Worm (Caenorhabditis elegans): Measurements from ENCODE around the gene F10E9.5.

The F10E9.5 gene

ce11 chrIII:8325574-8326513 is 18.5 kb downstream of the F10E9.5 start, which contains the start of gene ZC262.13 (continued):
- TF ChIP-seq ceh-82 (tag; optimal IDR thresholded peaks at IDR 0.05) (no peak), aly-2 (tag; optimal IDR thresholded peaks at IDR 0.05) (no peak), nhr-237 (tag; optimal IDR thresholded peaks at IDR 0.05) (no peak), tbx-2 (tag; optimal IDR thresholded peaks at IDR 0.05) (no peak), ceh-9 (tag; optimal IDR thresholded peaks at IDR 0.05) (no peak), pqm-1 (tag; optimal IDR thresholded peaks at IDR 0.05) (peak; percentile 70), ZK546.5 (tag; optimal IDR thresholded peaks at IDR 0.05) (no peak), ceh-28 (tag; optimal IDR thresholded peaks at IDR 0.05) (peak; percentile 24), ama-1 (optimal IDR thresholded peaks at IDR 0.05) (no peak), elt-2 (tag; optimal IDR thresholded peaks at IDR 0.05) (peak; percentile 91)

DNA sequence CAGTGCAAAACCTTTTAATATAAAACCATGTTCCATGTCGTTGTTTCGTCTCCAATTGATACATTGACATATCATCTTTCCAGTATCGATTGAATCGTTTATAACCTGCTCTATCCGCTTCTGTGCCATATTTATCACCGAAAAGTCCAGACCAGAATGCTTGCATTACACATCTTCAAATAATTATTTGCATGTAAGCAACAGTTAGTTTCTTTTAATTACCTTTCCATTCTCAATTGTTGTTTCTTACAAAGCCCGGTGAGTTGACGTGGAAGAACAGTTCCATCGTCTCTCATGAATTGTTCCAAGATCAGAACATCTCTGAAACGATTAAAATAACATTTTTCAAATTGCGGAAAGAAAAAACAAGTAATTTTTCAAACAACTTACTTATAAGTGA is 23.8 kb downstream of the F10E9.5 start, which contains the start of gene iglr-2:
Gene iglr-2 (minus strand): TSS at position 101 of the 400 bp plus-strand sequence.
- no peak for TF ChIP-seq sea-2 (GFP tag; optimal IDR thresholded peaks at IDR 0.05)
- no peak for TF ChIP-seq daf-12 (tag; optimal IDR thresholded peaks at IDR 0.05)
- no peak for TF ChIP-seq jun-1 (tag; optimal IDR thresholded peaks at IDR 0.05)
- no peak for TF ChIP-seq nhr-67 (tag; optimal IDR thresholded peaks at IDR 0.05)
- TF ChIP-seq nhr-77 (tag; optimal IDR thresholded peaks at IDR 0.05): no peak
- TF ChIP-seq nhr-23 (tag; optimal IDR thresholded peaks at IDR 0.05): no peak
- no peak for TF ChIP-seq fkh-10 (GFP tag; optimal IDR thresholded peaks at IDR 0.05)

DNA sequence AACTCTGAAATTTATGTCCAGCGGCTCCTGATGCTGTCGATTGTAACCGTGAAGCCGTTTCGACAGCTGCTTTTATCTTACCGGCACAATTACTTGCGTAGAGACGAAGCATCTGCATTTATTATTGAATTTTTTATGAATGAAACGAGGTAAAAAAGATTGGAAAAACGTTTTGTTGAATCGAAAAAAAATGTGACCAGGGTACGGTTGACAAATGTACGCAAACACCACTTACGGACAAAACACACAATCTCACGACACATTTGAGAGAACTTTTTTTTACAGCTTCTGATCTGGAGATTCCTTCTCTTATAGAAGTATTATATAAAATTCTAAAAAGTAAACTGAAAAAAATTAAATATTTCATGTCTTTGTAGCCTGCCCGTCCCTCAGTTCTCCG is 24.4 kb downstream of the F10E9.5 start, which contains the start of the genes mrps-18A and ZC262.2:
Gene mrps-18A (minus strand): TSS at position 141 of the 400 bp plus-strand sequence.
Gene ZC262.2 (plus strand): TSS at position 284 of the 400 bp plus-strand sequence.
- no peak for TF ChIP-seq elt-1 (tag; optimal IDR thresholded peaks at IDR 0.05)
- peak; percentile 63 for TF ChIP-seq pha-4 (tag; optimal IDR thresholded peaks at IDR 0.05)
- TF ChIP-seq eor-1 (tag; optimal IDR thresholded peaks at IDR 0.05): no peak
- TF ChIP-seq fos-1 (tag; optimal IDR thresholded peaks at IDR 0.05): no peak
- TF ChIP-seq aly-2 (tag; optimal IDR thresholded peaks at IDR 0.05): no peak
- no peak for TF ChIP-seq ztf-11 (tag; optimal IDR thresholded peaks at IDR 0.05)
- no peak for TF ChIP-seq unc-39 (tag; optimal IDR thresholded peaks at IDR 0.05)
- TF ChIP-seq nhr-23 (tag; optimal IDR thresholded peaks at IDR 0.05): peak; percentile 5
- no peak for TF ChIP-seq lin-39 (tag; optimal IDR thresholded peaks at IDR 0.05)
- no peak for TF ChIP-seq nhr-28 (tag; optimal IDR thresholded peaks at IDR 0.05)
- no peak for TF ChIP-seq R02D3.7 (tag; optimal IDR thresholded peaks at IDR 0.05)
- TF ChIP-seq ceh-9 (tag; optimal IDR thresholded peaks at IDR 0.05): no peak
- no peak for TF ChIP-seq mdl-1 (tag; optimal IDR thresholded peaks at IDR 0.05)
- TF ChIP-seq ceh-82 (tag; optimal IDR thresholded peaks at IDR 0.05): no peak
- no peak for TF ChIP-seq nhr-12 (tag; optimal IDR thresholded peaks at IDR 0.05)
- TF ChIP-seq nhr-43 (tag; optimal IDR thresholded peaks at IDR 0.05; ENCODE audit: poor library complexity, severe bottlenecking): no peak
- TF ChIP-seq elt-2 (tag; optimal IDR thresholded peaks at IDR 0.05): no peak
- peak; percentile 76 for TF ChIP-seq nfya-1 (tag; optimal IDR thresholded peaks at IDR 0.05; ENCODE audit: insufficient read depth)
- TF ChIP-seq daf-12 (tag; optimal IDR thresholded peaks at IDR 0.05): no peak
- no peak for TF ChIP-seq hmg-11 (tag; optimal IDR thresholded peaks at IDR 0.05)
- no peak for TF ChIP-seq ZK546.5 (tag; optimal IDR thresholded peaks at IDR 0.05)
- TF ChIP-seq unc-62 (GFP tag; optimal IDR thresholded peaks at IDR 0.05): no peak
- no peak for TF ChIP-seq skn-1 (tag; optimal IDR thresholded peaks at IDR 0.05)
- peak; percentile 14 for TF ChIP-seq lin-15B (tag; optimal IDR thresholded peaks at IDR 0.05)
- no peak for TF ChIP-seq snpc-4 (tag; optimal IDR thresholded peaks at IDR 0.05)
- TF ChIP-seq egl-27 (tag; optimal IDR thresholded peaks at IDR 0.05): no peak

DNA sequence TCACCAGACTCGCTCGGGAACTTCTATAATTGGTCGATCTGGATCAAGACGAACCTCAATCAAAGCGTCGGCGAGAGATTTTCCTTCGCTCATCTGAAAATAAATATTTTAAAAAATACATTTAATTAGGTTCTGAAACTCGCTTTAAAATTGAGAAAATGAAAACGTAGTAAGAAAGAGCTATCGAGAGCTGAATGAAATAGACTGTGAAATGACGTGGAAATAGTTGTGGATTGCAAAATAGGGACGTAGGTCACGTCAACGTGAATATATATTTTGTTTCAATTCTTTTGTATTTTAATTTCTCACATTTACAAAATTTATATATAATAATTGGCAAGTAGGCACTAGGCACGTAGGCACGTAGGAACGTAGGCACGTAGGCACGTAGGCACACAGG is 27.0 kb downstream of the F10E9.5 start, which contains the start of gene ZC262.4:
Gene ZC262.4 (minus strand): TSS at position 101 of the 400 bp plus-strand sequence.
- no peak for TF ChIP-seq pqm-1 (tag; optimal IDR thresholded peaks at IDR 0.05)
- TF ChIP-seq ama-1 (optimal IDR thresholded peaks at IDR 0.05): no peak
- no peak for TF ChIP-seq nhr-28 (tag; optimal IDR thresholded peaks at IDR 0.05)
- no peak for TF ChIP-seq mml-1 (tag; optimal IDR thresholded peaks at IDR 0.05)
- TF ChIP-seq R02D3.7 (tag; optimal IDR thresholded peaks at IDR 0.05): no peak
- TF ChIP-seq lin-39 (tag; optimal IDR thresholded peaks at IDR 0.05): no peak
- TF ChIP-seq ceh-82 (tag; optimal IDR thresholded peaks at IDR 0.05): no peak
- TF ChIP-seq nhr-25 (tag; optimal IDR thresholded peaks at IDR 0.05): no peak
- no peak for TF ChIP-seq nfya-1 (tag; optimal IDR thresholded peaks at IDR 0.05; ENCODE audit: insufficient read depth)
- no peak for TF ChIP-seq nhr-23 (tag; optimal IDR thresholded peaks at IDR 0.05)
- no peak for TF ChIP-seq hmg-11 (tag; optimal IDR thresholded peaks at IDR 0.05)
- no peak for TF ChIP-seq nhr-12 (tag; optimal IDR thresholded peaks at IDR 0.05)
- no peak for TF ChIP-seq sea-2 (GFP tag; optimal IDR thresholded peaks at IDR 0.05)
- no peak for TF ChIP-seq lin-15B (tag; optimal IDR thresholded peaks at IDR 0.05)
- TF ChIP-seq nhr-11 (tag; optimal IDR thresholded peaks at IDR 0.05): no peak
- no peak for TF ChIP-seq fkh-10 (GFP tag; optimal IDR thresholded peaks at IDR 0.05)
- no peak for TF ChIP-seq nhr-67 (tag; optimal IDR thresholded peaks at IDR 0.05)
- no peak for TF ChIP-seq eor-1 (tag; optimal IDR thresholded peaks at IDR 0.05)
- no peak for TF ChIP-seq ztf-4 (tag; optimal IDR thresholded peaks at IDR 0.05)
